Fruit fly (Drosophila melanogaster) whole organism, embryonic: Measurements from ENCODE around the gene MED14.

Source experiments
- ATbp ChIP-seq: fragments of 200-800 bp; sonication (Bioruptor generic); optimal IDR thresholded peaks from 2 replicates; lab custom pipeline; 2017; ENCODE audit warnings: missing biosample characterization, mild to moderate bottlenecking, missing genetic modification characterization, missing genetic modification reagents
- Atf3 ChIP-seq: fragments of 200-800 bp; sonication (Bioruptor generic); optimal IDR thresholded peaks from 3 replicates; lab custom pipeline; 2016; ENCODE audit warnings: missing biosample characterization, missing genetic modification characterization
- CG10267 ChIP-seq: fragments of 200-800 bp; sonication (Bioruptor generic); optimal IDR thresholded peaks from 2 replicates; lab custom pipeline; 2018; ENCODE audit warnings: missing biosample characterization, mild to moderate bottlenecking, missing genetic modification characterization, moderate library complexity
- CG10979 ChIP-seq: fragments of 200-800 bp; sonication (Bioruptor generic); optimal IDR thresholded peaks from 2 replicates; lab custom pipeline; 2018; ENCODE audit warnings: missing biosample characterization, mild to moderate bottlenecking, missing genetic modification characterization, moderate library complexity
- CG11093 ChIP-seq: fragments of 200-800 bp; sonication (Bioruptor generic); IDR thresholded peaks from 3 replicates; pipeline ENCODE4 v1.3.6; 2022; ENCODE audit warnings: missing biosample characterization, missing genetic modification characterization
- CG11696 ChIP-seq: fragments of 200-800 bp; sonication (Bioruptor generic); IDR thresholded peaks from 2 replicates; pipeline ENCODE4 v1.3.6; 2022; ENCODE audit warnings: missing biosample characterization, missing genetic modification characterization
- CG12071 ChIP-seq: fragments of 200-800 bp; sonication (Bioruptor generic); optimal IDR thresholded peaks from 3 replicates; lab custom pipeline; 2018; ENCODE audit warnings: missing biosample characterization, mild to moderate bottlenecking, missing genetic modification characterization
- CG12104 ChIP-seq: fragments of 200-800 bp; sonication (Bioruptor generic); optimal IDR thresholded peaks from 3 replicates; lab custom pipeline; 2016; ENCODE audit warnings: missing biosample characterization, missing genetic modification characterization
- CG12659 ChIP-seq: fragments of 200-800 bp; sonication (Bioruptor generic); optimal IDR thresholded peaks from 3 replicates; lab custom pipeline; 2017; ENCODE audit warnings: mild to moderate bottlenecking, missing biosample characterization, missing genetic modification reagents, missing genetic modification characterization
- CG13424 ChIP-seq: fragments of 200-800 bp; sonication (Bioruptor generic); optimal IDR thresholded peaks from 2 replicates; lab custom pipeline; 2019; ENCODE audit warnings: missing biosample characterization, mild to moderate bottlenecking, missing genetic modification characterization, moderate library complexity
- CG16779 ChIP-seq: fragments of 200-800 bp; sonication (Bioruptor generic); IDR thresholded peaks from 2 replicates; pipeline ENCODE4 v1.3.6; 2022; ENCODE audit warnings: missing biosample characterization, missing genetic modification characterization
- CG2712 ChIP-seq: fragments of 200-800 bp; optimal IDR thresholded peaks from 3 replicates; lab custom pipeline; 2019; ENCODE audit warnings: missing biosample characterization, mild to moderate bottlenecking, missing genetic modification characterization, moderate library complexity
- CG30403 ChIP-seq: fragments of 200-800 bp; sonication (Bioruptor generic); optimal IDR thresholded peaks from 3 replicates; lab custom pipeline; 2016; ENCODE audit warnings: missing biosample characterization, missing genetic modification characterization
- CG4617 ChIP-seq: fragments of 200-800 bp; sonication (Bioruptor generic); optimal IDR thresholded peaks from 3 replicates; lab custom pipeline; 2016; ENCODE audit warnings: missing biosample characterization, missing genetic modification characterization, borderline replicate concordance
- CG5180 ChIP-seq: fragments of 200-800 bp; sonication (Bioruptor generic); optimal IDR thresholded peaks from 3 replicates; lab custom pipeline; 2017; ENCODE audit warnings: missing biosample characterization, missing genetic modification characterization, mild to moderate bottlenecking, moderate library complexity, missing genetic modification reagents
- CG6689 ChIP-seq: fragments of 200-800 bp; sonication (Bioruptor generic); IDR thresholded peaks from 2 replicates; pipeline ENCODE4 v1.3.6; 2022; ENCODE audit warnings: missing biosample characterization, missing genetic modification characterization
- CG7556 ChIP-seq: fragments of 200-800 bp; sonication (Bioruptor generic); optimal IDR thresholded peaks from 2 replicates; lab custom pipeline; 2017; ENCODE audit warnings: missing biosample characterization, mild to moderate bottlenecking, missing genetic modification characterization
- CHES-1-like ChIP-seq: fragments of 200-800 bp; sonication (Bioruptor generic); optimal IDR thresholded peaks from 2 replicates; lab custom pipeline; 2016; ENCODE audit warnings: missing biosample characterization, missing genetic modification characterization
- Dad ChIP-seq: fragments of 200-800 bp; sonication (Bioruptor generic); optimal IDR thresholded peaks from 3 replicates; lab custom pipeline; 2016; ENCODE audit warnings: missing biosample characterization, missing genetic modification characterization
- Deaf1 ChIP-seq: fragments of 200-800 bp; optimal IDR thresholded peaks from 3 replicates; lab custom pipeline; 2019; ENCODE audit warnings: missing biosample characterization, mild to moderate bottlenecking, missing genetic modification characterization, moderate library complexity
- Dek ChIP-seq: fragments of 200-800 bp; sonication (Bioruptor generic); optimal IDR thresholded peaks from 3 replicates; lab custom pipeline; 2019; ENCODE audit warnings: missing biosample characterization, mild to moderate bottlenecking, missing genetic modification characterization, moderate library complexity
- Dip2 ChIP-seq: fragments of 200-800 bp; sonication (Bioruptor generic); IDR thresholded peaks from 2 replicates; pipeline ENCODE4 v1.3.6; 2022; ENCODE audit warnings: missing biosample characterization, missing genetic modification characterization
- Doc2 ChIP-seq: fragments of 200-800 bp; sonication (Bioruptor generic); IDR thresholded peaks from 2 replicates; pipeline ENCODE4 v1.3.6; 2022; ENCODE audit warnings: missing biosample characterization, missing genetic modification characterization
- Fer3 ChIP-seq: fragments of 200-800 bp; sonication (Bioruptor generic); optimal IDR thresholded peaks from 2 replicates; lab custom pipeline; 2018; ENCODE audit warnings: missing biosample characterization, mild to moderate bottlenecking, missing genetic modification characterization, moderate library complexity
- H15 ChIP-seq: fragments of 200-800 bp; sonication (Bioruptor generic); IDR thresholded peaks from 3 replicates; pipeline ENCODE4 v1.3.6; 2022; ENCODE audit warnings: missing biosample characterization, missing genetic modification characterization
- HmgD ChIP-seq: fragments of 200-800 bp; sonication (Bioruptor generic); optimal IDR thresholded peaks from 3 replicates; lab custom pipeline; 2016; ENCODE audit warnings: missing biosample characterization, missing genetic modification characterization
- Med ChIP-seq: fragments of 200-800 bp; sonication (Bioruptor generic); peaks from one replicate; lab custom pipeline; 2016; ENCODE audit warnings: missing biosample characterization, missing genetic modification characterization, mild to moderate bottlenecking, inconsistent platforms, moderate library complexity
- NC2α ChIP-seq: fragments of 200-800 bp; sonication (Bioruptor generic); optimal IDR thresholded peaks from 2 replicates; lab custom pipeline; 2016; ENCODE audit warnings: missing biosample characterization, missing genetic modification characterization
- Neu2 ChIP-seq: fragments of 200-800 bp; sonication (Bioruptor generic); optimal IDR thresholded peaks from 3 replicates; lab custom pipeline; 2016; ENCODE audit warnings: missing biosample characterization, missing genetic modification characterization, borderline replicate concordance
- NfI ChIP-seq: fragments of 200-800 bp; sonication (Bioruptor generic); optimal IDR thresholded peaks from 3 replicates; lab custom pipeline; 2018; ENCODE audit warnings: missing biosample characterization, mild to moderate bottlenecking, missing genetic modification characterization, moderate library complexity
- PHDP ChIP-seq: fragments of 200-800 bp; sonication (Bioruptor generic); optimal IDR thresholded peaks from 3 replicates; lab custom pipeline; 2018; ENCODE audit warnings: missing biosample characterization, mild to moderate bottlenecking, missing genetic modification characterization, moderate library complexity
- Ssrp ChIP-seq: fragments of 200-800 bp; sonication (Bioruptor generic); optimal IDR thresholded peaks from 2 replicates; lab custom pipeline; 2018; ENCODE audit warnings: missing biosample characterization, mild to moderate bottlenecking, missing genetic modification characterization, moderate library complexity
- aop ChIP-seq: fragments of 200-800 bp; sonication (Bioruptor generic); IDR thresholded peaks from 2 replicates; pipeline ENCODE4 v1.3.6; 2022; ENCODE audit warnings: missing biosample characterization, missing genetic modification characterization
- ase ChIP-seq: fragments of 200-800 bp; sonication (Bioruptor generic); IDR thresholded peaks from 3 replicates; pipeline ENCODE4 v1.3.6; 2022; ENCODE audit warnings: missing biosample characterization, missing genetic modification characterization
- chm ChIP-seq: fragments of 200-800 bp; sonication (Bioruptor generic); IDR thresholded peaks from 2 replicates; pipeline ENCODE4 v1.3.6; 2022; ENCODE audit warnings: missing biosample characterization, missing genetic modification characterization
- ci ChIP-seq: fragments of 200-800 bp; sonication (Bioruptor generic); IDR thresholded peaks from 3 replicates; pipeline ENCODE4 v1.3.6; 2022; ENCODE audit warnings: missing biosample characterization, missing genetic modification characterization
- crol ChIP-seq: fragments of 200-800 bp; sonication (Bioruptor generic); IDR thresholded peaks from 2 replicates; pipeline ENCODE4 v1.3.6; 2022; ENCODE audit warnings: missing biosample characterization, missing genetic modification characterization
- exex ChIP-seq: fragments of 200-800 bp; sonication (Bioruptor generic); optimal IDR thresholded peaks from 4 replicates; lab custom pipeline; 2018; ENCODE audit warnings: missing biosample characterization, mild to moderate bottlenecking, missing genetic modification characterization, moderate library complexity
- gem ChIP-seq: fragments of 200-800 bp; sonication (Bioruptor generic); optimal IDR thresholded peaks from 2 replicates; lab custom pipeline; 2019; ENCODE audit warnings: missing biosample characterization, mild to moderate bottlenecking, missing genetic modification characterization, moderate library complexity
- gsb ChIP-seq: fragments of 200-800 bp; sonication (Bioruptor generic); IDR thresholded peaks from 2 replicates; pipeline ENCODE4 v1.3.6; 2022; ENCODE audit warnings: missing biosample characterization, missing genetic modification characterization
- jing ChIP-seq: fragments of 200-800 bp; sonication (Bioruptor generic); optimal IDR thresholded peaks from 2 replicates; lab custom pipeline; 2018; ENCODE audit warnings: missing biosample characterization, mild to moderate bottlenecking, missing genetic modification characterization
- lbe ChIP-seq: fragments of 200-800 bp; sonication (Bioruptor generic); optimal IDR thresholded peaks from 2 replicates; lab custom pipeline; 2016; ENCODE audit warnings: missing biosample characterization, mild to moderate bottlenecking, missing genetic modification characterization
- lmd ChIP-seq: fragments of 200-800 bp; sonication (Bioruptor generic); IDR thresholded peaks from 2 replicates; pipeline ENCODE4 v1.3.6; 2022; ENCODE audit warnings: missing biosample characterization, missing genetic modification characterization
- mirr ChIP-seq: fragments of 200-800 bp; sonication (Bioruptor generic); optimal IDR thresholded peaks from 3 replicates; lab custom pipeline; 2018; ENCODE audit warnings: missing biosample characterization, mild to moderate bottlenecking, missing genetic modification characterization
- nau ChIP-seq: fragments of 200-800 bp; sonication (Bioruptor generic); optimal IDR thresholded peaks from 3 replicates; lab custom pipeline; 2017; ENCODE audit warnings: missing biosample characterization, mild to moderate bottlenecking, missing genetic modification characterization, missing genetic modification reagents
- repo ChIP-seq: fragments of 200-800 bp; sonication (Bioruptor generic); optimal IDR thresholded peaks from 2 replicates; lab custom pipeline; 2016; ENCODE audit warnings: missing biosample characterization, missing genetic modification characterization
- row ChIP-seq: fragments of 200-800 bp; sonication (Bioruptor generic); IDR thresholded peaks from 3 replicates; pipeline ENCODE4 v1.3.6; 2022; ENCODE audit warnings: missing biosample characterization, missing genetic modification characterization
- shn ChIP-seq: fragments of 200-800 bp; sonication (Bioruptor generic); optimal IDR thresholded peaks from 3 replicates; lab custom pipeline; 2016; ENCODE audit warnings: missing biosample characterization, missing genetic modification characterization
- sob ChIP-seq: fragments of 200-800 bp; sonication (Bioruptor generic); IDR thresholded peaks from 2 replicates; pipeline ENCODE4 v1.3.6; 2022; ENCODE audit warnings: missing biosample characterization, missing genetic modification characterization
- sqz ChIP-seq: fragments of 200-800 bp; sonication (Bioruptor generic); optimal IDR thresholded peaks from 3 replicates; lab custom pipeline; 2018; ENCODE audit warnings: missing biosample characterization, mild to moderate bottlenecking, missing genetic modification characterization
- trh ChIP-seq: fragments of 200-800 bp; sonication (Bioruptor generic); optimal IDR thresholded peaks from 2 replicates; lab custom pipeline; 2016; ENCODE audit warnings: missing biosample characterization, missing genetic modification characterization
- ttk ChIP-seq: fragments of 200-800 bp; sonication (Bioruptor generic); IDR thresholded peaks from 2 replicates; pipeline ENCODE4 v2.1.2; 2022; ENCODE audit warnings: missing biosample characterization, missing genetic modification characterization

MED14 gene

dm6 chr3L:623556-623955, 30.5 kb downstream of the MED14 start (continued):
- TF ChIP-seq CG10267: peak; percentile 24
- TF ChIP-seq CG10979 (tag; lab: Kevin White, UChicago): peak; percentile 43
- TF ChIP-seq HmgD (GFP tag; lab: Kevin White, UChicago): no peak
- TF ChIP-seq CG12104 (GFP tag; lab: Kevin White, UChicago): no peak
- no peak for TF ChIP-seq ase (GFP tag; lab: Robert Waterston, UW)
- no peak for TF ChIP-seq nau
- no peak for TF ChIP-seq CG5180 (GFP tag; lab: Kevin White, UChicago)
- no peak for TF ChIP-seq Dad (GFP tag; lab: Kevin White, UChicago)
- no peak for TF ChIP-seq CG12071
- TF ChIP-seq CG13424 (tag; lab: Kevin White, UChicago): no peak
- no peak for TF ChIP-seq CG4617
- TF ChIP-seq CG6689 (GFP tag; lab: Robert Waterston, UW): peak; percentile 66
- TF ChIP-seq gem (tag; lab: Kevin White, UChicago): peak; percentile 47
- TF ChIP-seq aop (GFP tag; lab: Robert Waterston, UW): no peak
- no peak for TF ChIP-seq Neu2
- TF ChIP-seq Dek: no peak
- no peak for TF ChIP-seq CG7556 (GFP tag; lab: Kevin White, UChicago)
- peak; percentile 18; the same call in 1 of the 3 replicates for TF ChIP-seq H15 (GFP tag; lab: Robert Waterston, UW)
- peak; percentile 55; the same call in 1 of the 3 replicates for TF ChIP-seq ci
- TF ChIP-seq CG11696 (GFP tag; lab: Robert Waterston, UW): no peak
- peak; percentile 31; the same call in 2 of the 3 replicates for TF ChIP-seq row
- TF ChIP-seq repo (GFP tag; lab: Kevin White, UChicago): no peak
- TF ChIP-seq trh (GFP tag; lab: Kevin White, UChicago): no peak
- no peak for TF ChIP-seq lbe
- 0 out of 2 replicates have a peak, but pooled peaks have one; percentile 20 for TF ChIP-seq ttk (GFP tag; lab: Robert Waterston, UW)
- TF ChIP-seq lmd (GFP tag; lab: Robert Waterston, UW): peak; percentile 42; the same call in 1 of the 2 replicates
- TF ChIP-seq Doc2: no peak
- peak; percentile 70 for TF ChIP-seq CG2712 (tag; lab: Kevin White, UChicago)
- no peak for TF ChIP-seq CG16779
- TF ChIP-seq shn (GFP tag; lab: Kevin White, UChicago): no peak
- TF ChIP-seq CG30403 (GFP tag; lab: Kevin White, UChicago): no peak
- TF ChIP-seq exex (tag; lab: Kevin White, UChicago): no peak
- TF ChIP-seq crol (GFP tag; lab: Robert Waterston, UW): no peak
- TF ChIP-seq ATbp (GFP tag; lab: Kevin White, UChicago): no peak
- TF ChIP-seq NC2α (GFP tag; lab: Kevin White, UChicago): peak; percentile 3
- no peak for TF ChIP-seq chm
- no peak for TF ChIP-seq gsb (GFP tag; lab: Robert Waterston, UW)
- TF ChIP-seq jing (GFP tag; lab: Kevin White, UChicago): peak; percentile 8
- no peak for TF ChIP-seq CG11093
- TF ChIP-seq CHES-1-like: no peak
- no peak for TF ChIP-seq CG12659
- no peak for TF ChIP-seq sob (GFP tag; lab: Robert Waterston, UW)
- no peak for TF ChIP-seq sqz (GFP tag; lab: Kevin White, UChicago)
- TF ChIP-seq Deaf1: no peak
- TF ChIP-seq Ssrp (tag; lab: Kevin White, UChicago): peak; percentile 39
- peak; percentile 10 for TF ChIP-seq NfI (GFP tag; lab: Kevin White, UChicago)
- TF ChIP-seq Med: peak; percentile 63
- TF ChIP-seq Dip2 (GFP tag; lab: Robert Waterston, UW): no peak
- TF ChIP-seq Atf3 (GFP tag; lab: Kevin White, UChicago): no peak
- TF ChIP-seq Fer3: no peak
- no peak for TF ChIP-seq mirr (GFP tag; lab: Kevin White, UChicago)
- no peak for TF ChIP-seq PHDP (tag; lab: Kevin White, UChicago)
